Worm (Caenorhabditis elegans) whole organism, L1 larva: Measurements from ENCODE around the gene K07F5.8.
A peak's percentile ranks its signal among the peaks of the same experiment; 100 is the strongest.

Experiments
- C34B4.2 ChIP-seq: sonication (generic microtip); optimal IDR thresholded peaks from 2 replicates; lab custom pipeline; 2017; ENCODE audit warnings: mild to moderate bottlenecking, missing genetic modification characterization, missing compliant biosample characterization
- F16B12.6 ChIP-seq: fragments of 150-350 bp; optimal IDR thresholded peaks from 2 replicates; lab custom pipeline; 2014; ENCODE audit warnings: missing biosample characterization, missing genetic modification characterization
- aha-1 ChIP-seq: fragments of 150-350 bp; optimal IDR thresholded peaks from 2 replicates; lab custom pipeline; 2014; ENCODE audit warnings: missing biosample characterization, missing genetic modification characterization
- ama-1 ChIP-seq: fragments of 150-350 bp; optimal IDR thresholded peaks from 2 replicates; lab custom pipeline; 2014
- blmp-1 ChIP-seq: fragments of 150-350 bp; optimal IDR thresholded peaks from 2 replicates; lab custom pipeline; 2014; ENCODE audit warnings: missing biosample characterization, missing genetic modification characterization
- ceh-8 ChIP-seq: fragments of 200-800 bp; sonication (Bioruptor generic); optimal IDR thresholded peaks from 2 replicates; lab custom pipeline; 2018; ENCODE audit warnings: mild to moderate bottlenecking, missing genetic modification characterization, moderate library complexity, missing compliant biosample characterization
- ceh-82 ChIP-seq, 3 experiments: fragments of 150-350 bp in 1 of 3; sonication (generic microtip) in 2 of 3; optimal IDR thresholded peaks; 2 replicates each; lab custom pipeline; 2014 to 2017; ENCODE audit warnings: missing biosample characterization in 3 of 3, missing genetic modification characterization in 3 of 3
- ceh-88 ChIP-seq: fragments of 200-800 bp; sonication (Bioruptor generic); IDR thresholded peaks from 2 replicates; pipeline ENCODE4 v1.3.6; 2022; ENCODE audit warnings: missing genetic modification characterization, missing compliant biosample characterization
- ceh-90 ChIP-seq: sonication (generic microtip); optimal IDR thresholded peaks from 2 replicates; lab custom pipeline; 2016; ENCODE audit warnings: missing genetic modification characterization, missing compliant biosample characterization
- ces-1 ChIP-seq: fragments of 150-350 bp; optimal IDR thresholded peaks from 2 replicates; lab custom pipeline; 2014; ENCODE audit warnings: missing biosample characterization, missing genetic modification reagents, missing genetic modification characterization
- dsc-1 ChIP-seq: sonication (generic microtip); optimal IDR thresholded peaks from 2 replicates; lab custom pipeline; 2016; ENCODE audit warnings: mild to moderate bottlenecking, missing genetic modification characterization, missing compliant biosample characterization
- efl-1 ChIP-seq, 4 experiments: fragments of 150-350 bp; optimal IDR thresholded peaks in 3 of 4; peaks in 1 of 4; 1 replicate in 1 of 4; 2 replicates in 3 of 4; lab custom pipeline; 2014; ENCODE audit warnings: missing biosample characterization in 2 of 4, missing genetic modification characterization in 2 of 4, missing genetic modification reagents in 2 of 4
- efl-3 ChIP-seq: fragments of 200-800 bp; sonication (Bioruptor generic); optimal IDR thresholded peaks from 2 replicates; lab custom pipeline; 2018; ENCODE audit warnings: mild to moderate bottlenecking, missing genetic modification characterization, missing compliant biosample characterization
- egl-13 ChIP-seq: sonication (generic microtip); optimal IDR thresholded peaks from 2 replicates; lab custom pipeline; 2016; ENCODE audit warnings: missing genotype, missing genetic modification reagents, missing genetic modification characterization, missing compliant biosample characterization
- egl-27 ChIP-seq, 2 experiments: fragments of 150-350 bp in 1 of 2; sonication (generic microtip); optimal IDR thresholded peaks; 3 replicates each; lab custom pipeline; 2017 to 2018; ENCODE audit warnings: missing biosample characterization in 2 of 2, missing genetic modification characterization in 2 of 2, missing genetic modification reagents in 2 of 2
- elt-2 ChIP-seq: sonication (generic microtip); optimal IDR thresholded peaks from 2 replicates; lab custom pipeline; 2016; ENCODE audit warnings: missing genetic modification characterization, mild to moderate bottlenecking, inconsistent platforms, missing compliant biosample characterization, missing genetic modification reagents
- elt-3 ChIP-seq, 6 experiments: fragments of 150-350 bp in 1 of 6; sonication (generic microtip); optimal IDR thresholded peaks; 2 replicates each; lab custom pipeline; 2017 to 2018; ENCODE audit warnings: missing biosample characterization in 6 of 6, missing genetic modification characterization in 6 of 6, inconsistent platforms in 1 of 6
- hlh-17 ChIP-seq: fragments of 200-800 bp; sonication (Bioruptor generic); optimal IDR thresholded peaks from 2 replicates; lab custom pipeline; 2018; ENCODE audit warnings: missing genetic modification characterization, mild to moderate bottlenecking, missing compliant biosample characterization, moderate library complexity, borderline replicate concordance
- hlh-4 ChIP-seq: sonication (generic microtip); optimal IDR thresholded peaks from 2 replicates; lab custom pipeline; 2016; ENCODE audit warnings: mild to moderate bottlenecking, missing genetic modification characterization, missing compliant biosample characterization
- irx-1 ChIP-seq: sonication (generic microtip); optimal IDR thresholded peaks from 2 replicates; lab custom pipeline; 2016; ENCODE audit warnings: missing genetic modification characterization, missing compliant biosample characterization
- isw-1 ChIP-seq: fragments of 200-800 bp; sonication (Bioruptor generic); IDR thresholded peaks from 2 replicates; pipeline ENCODE4 v1.3.6; 2022; ENCODE audit warnings: missing genetic modification characterization, missing compliant biosample characterization
- lin-13 ChIP-seq: fragments of 150-350 bp; optimal IDR thresholded peaks from 2 replicates; lab custom pipeline; 2014; ENCODE audit warnings: missing biosample characterization, missing genetic modification reagents, missing genetic modification characterization
- lin-14 ChIP-seq: fragments of 200-800 bp; sonication (Bioruptor generic); optimal IDR thresholded peaks from 2 replicates; lab custom pipeline; 2018; ENCODE audit warnings: mild to moderate bottlenecking, missing genetic modification characterization, moderate library complexity, missing compliant biosample characterization
- lin-15B ChIP-seq: fragments of 150-350 bp; sonication (generic microtip); optimal IDR thresholded peaks from 3 replicates; lab custom pipeline; 2014; ENCODE audit warnings: missing biosample characterization, missing genetic modification characterization
- lin-39 ChIP-seq: fragments of 150-350 bp; optimal IDR thresholded peaks from 2 replicates; lab custom pipeline; 2014; ENCODE audit warnings: missing biosample characterization, missing genetic modification reagents, missing genetic modification characterization
- lir-3 ChIP-seq: sonication (generic microtip); optimal IDR thresholded peaks from 2 replicates; lab custom pipeline; 2016; ENCODE audit warnings: mild to moderate bottlenecking, missing genetic modification characterization, moderate library complexity, missing compliant biosample characterization; ENCODE audit not compliant: poor library complexity
- lsy-2 ChIP-seq, 2 experiments: fragments of 150-350 bp; optimal IDR thresholded peaks; 2 replicates each; lab custom pipeline; 2014; ENCODE audit warnings: missing biosample characterization in 2 of 2, missing genetic modification characterization in 2 of 2
- mab-9 ChIP-seq: fragments of 200-800 bp; sonication (Bioruptor generic); IDR thresholded peaks from 2 replicates; pipeline ENCODE4 v1.3.6; 2022; ENCODE audit warnings: missing genetic modification reagents, missing genetic modification characterization, missing compliant biosample characterization
- mdl-1 ChIP-seq, 2 experiments: fragments of 150-350 bp; optimal IDR thresholded peaks; 2 replicates each; lab custom pipeline; 2014 to 2017; ENCODE audit warnings: missing biosample characterization in 2 of 2, missing genetic modification characterization in 2 of 2, inconsistent platforms in 1 of 2
- mep-1 ChIP-seq: fragments of 150-350 bp; optimal IDR thresholded peaks from 2 replicates; lab custom pipeline; 2014; ENCODE audit warnings: missing biosample characterization, missing genetic modification characterization
- nhr-11 ChIP-seq: fragments of 150-350 bp; optimal IDR thresholded peaks from 2 replicates; lab custom pipeline; 2014; ENCODE audit warnings: missing biosample characterization, missing genetic modification characterization
- nhr-12 ChIP-seq: sonication (generic microtip); optimal IDR thresholded peaks from 2 replicates; lab custom pipeline; 2017; ENCODE audit warnings: missing biosample characterization, missing genetic modification characterization
- nhr-19 ChIP-seq: fragments of 200-800 bp; sonication (Bioruptor generic); conservative IDR thresholded peaks from 2 replicates; pipeline ENCODE4 v1.3.6; 2022; ENCODE audit warnings: missing genetic modification characterization, missing compliant biosample characterization
- nhr-20 ChIP-seq: sonication (generic microtip); optimal IDR thresholded peaks from 2 replicates; lab custom pipeline; 2016; ENCODE audit warnings: mild to moderate bottlenecking, missing genetic modification characterization, missing compliant biosample characterization
- nhr-47 ChIP-seq: sonication (generic microtip); optimal IDR thresholded peaks from 2 replicates; lab custom pipeline; 2016; ENCODE audit warnings: mild to moderate bottlenecking, missing genetic modification characterization, moderate library complexity, missing compliant biosample characterization
- nhr-71 ChIP-seq: sonication (generic microtip); optimal IDR thresholded peaks from 2 replicates; lab custom pipeline; 2016; ENCODE audit warnings: mild to moderate bottlenecking, missing genetic modification characterization, moderate library complexity, missing compliant biosample characterization
- nhr-76 ChIP-seq: sonication (generic microtip); optimal IDR thresholded peaks from 2 replicates; lab custom pipeline; 2017; ENCODE audit warnings: missing biosample characterization, missing genetic modification characterization
- nhr-77 ChIP-seq: fragments of 150-350 bp; optimal IDR thresholded peaks from 2 replicates; lab custom pipeline; 2014; ENCODE audit warnings: missing biosample characterization, missing genetic modification characterization
- nhr-85 ChIP-seq: sonication (generic microtip); peaks from one replicate; lab custom pipeline; 2016; ENCODE audit warnings: missing genetic modification characterization, inconsistent platforms, missing compliant biosample characterization
- pax-3 ChIP-seq: fragments of 200-800 bp; sonication (Bioruptor generic); optimal IDR thresholded peaks from 2 replicates; lab custom pipeline; 2018; ENCODE audit warnings: mild to moderate bottlenecking, missing genetic modification characterization, moderate library complexity, missing compliant biosample characterization
- pqm-1 ChIP-seq: sonication (generic microtip); optimal IDR thresholded peaks from 3 replicates; lab custom pipeline; 2017; ENCODE audit warnings: missing biosample characterization, missing genetic modification characterization
- rnt-1 ChIP-seq: sonication (generic microtip); optimal IDR thresholded peaks from 2 replicates; lab custom pipeline; 2016; ENCODE audit warnings: mild to moderate bottlenecking, missing genetic modification characterization, moderate library complexity, missing compliant biosample characterization
- snu-23 ChIP-seq: sonication (generic microtip); optimal IDR thresholded peaks from 2 replicates; lab custom pipeline; 2016; ENCODE audit warnings: missing genetic modification characterization, missing compliant biosample characterization
- sptf-1 ChIP-seq: fragments of 150-350 bp; optimal IDR thresholded peaks from 2 replicates; lab custom pipeline; 2014; ENCODE audit warnings: missing biosample characterization, missing genetic modification characterization
- tlp-1 ChIP-seq: fragments of 150-350 bp; optimal IDR thresholded peaks from 2 replicates; lab custom pipeline; 2014; ENCODE audit warnings: missing biosample characterization, missing genetic modification characterization
- unc-130 ChIP-seq: fragments of 150-350 bp; optimal IDR thresholded peaks from 2 replicates; lab custom pipeline; 2017; ENCODE audit warnings: missing biosample characterization, missing genetic modification characterization, inconsistent platforms
- unc-62 ChIP-seq: fragments of 150-350 bp; optimal IDR thresholded peaks from 2 replicates; lab custom pipeline; 2014; ENCODE audit warnings: missing biosample characterization, missing genetic modification reagents, missing genetic modification characterization
- unc-98 ChIP-seq: fragments of 200-800 bp; sonication (Bioruptor generic); IDR thresholded peaks from 2 replicates; pipeline ENCODE4 v1.3.6; 2022; ENCODE audit warnings: missing genetic modification characterization, missing compliant biosample characterization
- vab-15 ChIP-seq: sonication (generic microtip); optimal IDR thresholded peaks from 2 replicates; lab custom pipeline; 2017; ENCODE audit warnings: missing genotype, mild to moderate bottlenecking, missing genetic modification characterization, missing compliant biosample characterization
- zag-1 ChIP-seq: fragments of 150-350 bp; optimal IDR thresholded peaks from 2 replicates; lab custom pipeline; 2014; ENCODE audit warnings: missing biosample characterization, missing genetic modification characterization
- zip-4 ChIP-seq: fragments of 200-800 bp; sonication (Bioruptor generic); optimal IDR thresholded peaks from 2 replicates; lab custom pipeline; 2018; ENCODE audit warnings: mild to moderate bottlenecking, missing genetic modification characterization, moderate library complexity, missing compliant biosample characterization
- ztf-11 ChIP-seq, 2 experiments: sonication (generic microtip); optimal IDR thresholded peaks; 2 replicates each; lab custom pipeline; 2016 to 2017; ENCODE audit warnings: missing genetic modification characterization in 2 of 2, missing biosample characterization in 1 of 2, missing compliant biosample characterization in 1 of 2
- ztf-4 ChIP-seq: fragments of 150-350 bp; optimal IDR thresholded peaks from 2 replicates; lab custom pipeline; 2014; ENCODE audit warnings: missing biosample characterization, missing genetic modification characterization

Gene K07F5.8

ce11 chrIV:9857952-9858488 is 8.5 kb upstream of the K07F5.8 start, which contains the start of gene npp-1:
Gene npp-1, plus strand, starts transcription at chrIV:9858488.
- no peak for TF ChIP-seq egl-27 (tag; optimal IDR thresholded peaks at IDR 0.05; lab: Kevin White, UChicago)
- TF ChIP-seq ceh-90: no peak
- no peak for TF ChIP-seq egl-13 (tag; lab: Kevin White, UChicago)
- no peak for TF ChIP-seq mab-9 (GFP tag; lab: Robert Waterston, UW)
- peak; percentile 9 for TF ChIP-seq F16B12.6 (tag; lab: Kevin White, UChicago)
- TF ChIP-seq hlh-4 (tag; lab: Kevin White, UChicago): no peak
- peak; percentile 62 to 72 for TF ChIP-seq efl-1 (optimal IDR thresholded peaks at IDR 0.05; lab: Kevin White, UChicago)
- peak; percentile 56 to 90 for TF ChIP-seq efl-1 (GFP tag; optimal IDR thresholded peaks at IDR 0.05 in 1 of 2; lab: Kevin White, UChicago)
- TF ChIP-seq vab-15 (tag; lab: Kevin White, UChicago): no peak
- peak in 1 of 6 experiments; percentile 24 for TF ChIP-seq elt-3 (tag; optimal IDR thresholded peaks at IDR 0.05; lab: Kevin White, UChicago)
- TF ChIP-seq ceh-8 (GFP tag; lab: Kevin White, UChicago): no peak
- no peak for TF ChIP-seq nhr-19
- peak; percentile 43 for TF ChIP-seq rnt-1
- no peak for TF ChIP-seq nhr-85 (tag; lab: Kevin White, UChicago)
- TF ChIP-seq mdl-1 (tag; optimal IDR thresholded peaks at IDR 0.05; lab: Kevin White, UChicago): no peak
- TF ChIP-seq blmp-1: peak; percentile 36
- no peak for TF ChIP-seq nhr-77 (tag; lab: Kevin White, UChicago)
- TF ChIP-seq tlp-1 (tag; lab: Kevin White, UChicago): no peak
- no peak for TF ChIP-seq pax-3 (tag; lab: Kevin White, UChicago)
- TF ChIP-seq unc-62 (GFP tag; lab: Kevin White, UChicago): no peak
- no peak for TF ChIP-seq hlh-17 (GFP tag; lab: Kevin White, UChicago)
- TF ChIP-seq lir-3 (tag; lab: Kevin White, UChicago): peak; percentile 46
- TF ChIP-seq aha-1 (tag; lab: Kevin White, UChicago): no peak
- no peak for TF ChIP-seq nhr-11 (tag; lab: Kevin White, UChicago)
- peak; percentile 37 for TF ChIP-seq lin-15B (tag; lab: Kevin White, UChicago)
- no peak for TF ChIP-seq nhr-71 (tag; lab: Kevin White, UChicago)
- TF ChIP-seq efl-3 (GFP tag; lab: Kevin White, UChicago): no peak
- TF ChIP-seq lin-39 (tag; lab: Kevin White, UChicago): no peak
- no peak for TF ChIP-seq irx-1 (tag; lab: Kevin White, UChicago)
- TF ChIP-seq ztf-4 (tag; lab: Kevin White, UChicago): no peak
- TF ChIP-seq lsy-2 (tag; optimal IDR thresholded peaks at IDR 0.05; lab: Kevin White, UChicago): peak in 1 of 2 experiments; percentile 70
- TF ChIP-seq ztf-11 (tag; optimal IDR thresholded peaks at IDR 0.05; lab: Kevin White, UChicago): no peak
- TF ChIP-seq nhr-20 (tag; lab: Kevin White, UChicago): peak; percentile 37
- peak; percentile 35 for TF ChIP-seq lin-13 (GFP tag; lab: Kevin White, UChicago)
- no peak for TF ChIP-seq mep-1 (tag; lab: Kevin White, UChicago)
- TF ChIP-seq C34B4.2: no peak
- TF ChIP-seq unc-98 (GFP tag; lab: Robert Waterston, UW): no peak
- no peak for TF ChIP-seq pqm-1 (tag; lab: Kevin White, UChicago)
- TF ChIP-seq nhr-12 (tag; lab: Kevin White, UChicago): no peak
- no peak for TF ChIP-seq zip-4 (GFP tag; lab: Kevin White, UChicago)
- TF ChIP-seq dsc-1 (tag; lab: Kevin White, UChicago): no peak
- no peak for TF ChIP-seq elt-2 (tag; lab: Kevin White, UChicago)
- TF ChIP-seq lin-14 (GFP tag; lab: Kevin White, UChicago): no peak
- peak; percentile 10; the same call in 1 of the 2 replicates for TF ChIP-seq isw-1
- TF ChIP-seq nhr-47 (tag; lab: Kevin White, UChicago): no peak
- TF ChIP-seq ceh-82 (tag; optimal IDR thresholded peaks at IDR 0.05; lab: Kevin White, UChicago): peak in 1 of 3 experiments; percentile 20
- no peak for TF ChIP-seq ces-1
- no peak for TF ChIP-seq ceh-88
- TF ChIP-seq nhr-76 (tag; lab: Kevin White, UChicago): no peak
- no peak for TF ChIP-seq snu-23 (GFP tag; lab: Kevin White, UChicago)
- TF ChIP-seq ama-1 (lab: Kevin White, UChicago): no peak
- TF ChIP-seq sptf-1: no peak
- TF ChIP-seq zag-1 (tag; lab: Kevin White, UChicago): no peak
- no peak for TF ChIP-seq unc-130 (tag; lab: Kevin White, UChicago)
